Worm (Caenorhabditis elegans): ENCODE measurements around the gene srh-277.

- TF ChIP-seq hnd-1 (tag; optimal IDR thresholded peaks at IDR 0.05): no peak
- TF ChIP-seq ama-1 (optimal IDR thresholded peaks at IDR 0.05): no peak
- no peak for TF ChIP-seq tbx-11 (GFP tag; IDR thresholded peaks at IDR 0.05)
- TF ChIP-seq ets-7 (tag; optimal IDR thresholded peaks at IDR 0.05): no peak
- no peak for TF ChIP-seq tbx-37 (GFP tag; conservative IDR thresholded peaks at IDR 0.05)
- no peak for TF ChIP-seq F13C5.2 (tag; optimal IDR thresholded peaks at IDR 0.05)
- no peak for TF ChIP-seq tra-4 (tag; optimal IDR thresholded peaks at IDR 0.05)
- TF ChIP-seq pes-1 (GFP tag; IDR thresholded peaks at IDR 0.05): no peak
- no peak for TF ChIP-seq sea-1 (GFP tag; conservative IDR thresholded peaks at IDR 0.05)
These were observed 27.9 kb upstream of the srh-277 start, which contains the start of gene str-97 for ce11 chrV:16155111-16155510.

Measured in whole organism, early embryonic.